Worm (Caenorhabditis elegans): Measurements from ENCODE around the gene frh-1.

DNA sequence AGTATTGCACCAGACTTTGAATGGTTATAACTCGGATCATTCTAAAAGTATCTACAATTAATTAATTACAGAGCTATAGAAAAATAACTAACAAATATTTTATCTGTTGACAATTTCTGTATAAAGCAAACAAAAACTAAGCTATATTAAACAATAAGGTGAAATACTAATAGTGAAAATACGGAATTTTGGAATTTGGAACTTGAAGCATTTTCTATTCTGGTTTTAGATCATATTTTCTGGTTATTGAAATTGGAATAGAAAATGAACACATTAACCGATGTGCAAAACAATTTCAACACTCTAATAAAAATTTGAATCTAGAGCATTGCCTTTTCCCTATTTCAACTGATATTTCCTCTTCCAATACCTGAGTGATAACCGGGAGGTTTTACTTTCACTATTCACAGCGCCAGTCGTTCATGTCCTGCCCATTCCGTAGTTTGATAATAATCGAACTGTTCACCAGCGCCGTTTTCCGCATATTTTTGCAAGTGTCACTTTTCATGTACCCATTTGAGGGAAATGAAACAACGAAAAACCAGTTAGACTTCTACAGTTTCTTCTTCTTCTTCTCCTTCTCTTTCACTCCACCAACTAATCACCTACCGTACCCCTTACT is 17.2 kb upstream of the frh-1 start:
- TF ChIP-seq aly-2 (tag; optimal IDR thresholded peaks at IDR 0.05) (no peak), daf-12 (tag; optimal IDR thresholded peaks at IDR 0.05) (no peak), eor-1 (tag; optimal IDR thresholded peaks at IDR 0.05) (no peak), nhr-77 (tag; optimal IDR thresholded peaks at IDR 0.05) (no peak), ceh-16 (tag; optimal IDR thresholded peaks at IDR 0.05) (no peak), lin-15B (tag; optimal IDR thresholded peaks at IDR 0.05) (no peak), sea-2 (GFP tag; optimal IDR thresholded peaks at IDR 0.05) (no peak), ZK546.5 (tag; optimal IDR thresholded peaks at IDR 0.05) (no peak), pha-4 (tag; optimal IDR thresholded peaks at IDR 0.05) (no peak), nhr-28 (tag; optimal IDR thresholded peaks at IDR 0.05) (no peak), ama-1 (optimal IDR thresholded peaks at IDR 0.05) (no peak), ceh-9 (tag; optimal IDR thresholded peaks at IDR 0.05) (no peak), nhr-25 (tag; optimal IDR thresholded peaks at IDR 0.05) (no peak)
